Fruit fly (Drosophila melanogaster): Measurements from ENCODE around the gene IKKepsilon.

The IKKepsilon gene

dm6 chr2L:20645394-20645869, 30.4 kb upstream of the IKKepsilon start, which contains the start of the genes phr6-4 and CG2608 (continued):
- TF ChIP-seq CG6792 (GFP tag; optimal IDR thresholded peaks at IDR 0.05) (peak; percentile 91), CG8632 (GFP tag; optimal IDR thresholded peaks at IDR 0.05) (peak; percentile 93), cyc (GFP tag; optimal IDR thresholded peaks at IDR 0.05) (peak; percentile 92), esn (GFP tag; optimal IDR thresholded peaks at IDR 0.05) (peak; percentile 96), OdsH (GFP tag; optimal IDR thresholded peaks at IDR 0.05) (peak; percentile 95), Ets96B (tag; optimal IDR thresholded peaks at IDR 0.05) (peak; percentile 93), fkh (GFP tag; optimal IDR thresholded peaks at IDR 0.05) (peak; percentile 89), achi (GFP tag; optimal IDR thresholded peaks at IDR 0.05) (peak; percentile 94)

DNA sequence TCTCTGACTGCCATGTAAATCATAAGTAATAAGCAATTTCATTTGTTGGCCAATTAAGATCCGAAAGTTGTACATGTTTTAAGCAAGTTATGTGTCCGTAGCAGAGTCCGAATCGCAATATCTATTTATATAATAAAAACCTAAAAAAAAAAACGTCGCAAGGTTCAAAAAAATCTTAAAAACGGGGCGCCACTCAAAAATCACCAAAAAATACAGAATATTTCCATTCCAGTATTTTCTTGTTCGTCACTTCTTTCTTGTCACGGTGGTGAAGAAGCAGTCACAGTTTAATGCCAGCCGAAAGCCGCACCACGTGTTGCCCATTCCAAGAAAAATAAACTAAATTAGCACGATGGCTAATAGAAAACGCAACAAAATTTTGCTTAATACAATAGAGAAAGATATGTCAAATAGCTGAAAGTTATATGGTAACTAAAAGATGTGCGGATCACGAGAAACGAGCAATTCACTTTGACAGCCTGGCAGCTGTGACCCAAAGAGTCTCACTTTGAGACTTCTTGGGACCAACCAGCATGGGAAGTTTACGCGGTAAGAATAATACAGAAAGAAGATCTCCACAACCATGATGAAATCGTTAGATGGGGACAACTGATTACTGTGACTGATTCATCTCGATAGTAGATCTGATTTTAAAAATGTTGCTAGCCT, 28.5 kb upstream of the IKKepsilon start:
- TF ChIP-seq CG11902 (GFP tag; optimal IDR thresholded peaks at IDR 0.05) (no peak), Eip78C (GFP tag) (peak; percentile 48), CG11294 (GFP tag; IDR thresholded peaks at IDR 0.05) (no peak), svp (GFP tag) (peak; percentile 63), CG16779 (tag; optimal IDR thresholded peaks at IDR 0.05) (no peak), ss (GFP tag; optimal IDR thresholded peaks at IDR 0.05) (no peak), Eip93F (GFP tag; optimal IDR thresholded peaks at IDR 0.05) (no peak), Ets96B (tag; optimal IDR thresholded peaks at IDR 0.05) (no peak), Smox (GFP tag; optimal IDR thresholded peaks at IDR 0.05) (no peak), esn (GFP tag; optimal IDR thresholded peaks at IDR 0.05) (peak; percentile 7), fd59A (GFP tag; optimal IDR thresholded peaks at IDR 0.05) (no peak), topi (GFP tag; optimal IDR thresholded peaks at IDR 0.05) (no peak), CG6808 (GFP tag; optimal IDR thresholded peaks at IDR 0.05) (no peak), CG7368 (GFP tag; optimal IDR thresholded peaks at IDR 0.05) (no peak), fkh (GFP tag; optimal IDR thresholded peaks at IDR 0.05) (peak; percentile 38), salr (GFP tag; optimal IDR thresholded peaks at IDR 0.05) (no peak), spab (GFP tag; optimal IDR thresholded peaks at IDR 0.05) (no peak)

- TF ChIP-seq Blimp-1 (GFP tag; optimal IDR thresholded peaks at IDR 0.05), result no peak
- no peak for TF ChIP-seq fd59A (GFP tag; optimal IDR thresholded peaks at IDR 0.05)
- TF ChIP-seq ss (GFP tag; optimal IDR thresholded peaks at IDR 0.05), result no peak
- no peak for TF ChIP-seq Sox14 (GFP tag; optimal IDR thresholded peaks at IDR 0.05)
- no peak for TF ChIP-seq vri (GFP tag; optimal IDR thresholded peaks at IDR 0.05)
- TF ChIP-seq Eip78C (GFP tag), result no peak
These were observed 27.2 kb upstream of the IKKepsilon start, which contains the start of gene CG18810 for dm6 chr2L:20648612-20649011. Gene CG18810, plus strand, starts transcription at chr2L:20648912.

dm6 chr2L:20649891-20650290, 26.0 kb upstream of the IKKepsilon start, which contains the start of gene CG2611:
Gene CG2611, plus strand, starts transcription at chr2L:20650189.
- peak; percentile 35; the same call in 1 of the 2 replicates for TF ChIP-seq CG15336 (GFP tag; IDR thresholded peaks at IDR 0.05)
- no peak for TF ChIP-seq CG9139 (GFP tag; optimal IDR thresholded peaks at IDR 0.05)
- no peak for TF ChIP-seq fd85E (GFP tag; optimal IDR thresholded peaks at IDR 0.05)
- no peak for TF ChIP-seq CG8319 (GFP tag; optimal IDR thresholded peaks at IDR 0.05)
- TF ChIP-seq Blimp-1 (GFP tag; optimal IDR thresholded peaks at IDR 0.05), result no peak
- no peak for TF ChIP-seq net (GFP tag; optimal IDR thresholded peaks at IDR 0.05)
- no peak for TF ChIP-seq CG10669 (GFP tag; optimal IDR thresholded peaks at IDR 0.05)
- TF ChIP-seq eg (GFP tag; IDR thresholded peaks at IDR 0.05), result 0 out of 3 replicates have a peak, but pooled peaks have one; percentile 30
- peak; percentile 59; the same call in 2 of the 3 replicates for TF ChIP-seq CG6163 (GFP tag; IDR thresholded peaks at IDR 0.05)
- TF ChIP-seq Ets96B (tag; optimal IDR thresholded peaks at IDR 0.05), result peak; percentile 35
- TF ChIP-seq acj6 (GFP tag; optimal IDR thresholded peaks at IDR 0.05), result peak; percentile 53
- peak; percentile 65 for TF ChIP-seq CG31627 (GFP tag; optimal IDR thresholded peaks at IDR 0.05)
- no peak for TF ChIP-seq Hr38 (GFP tag; optimal IDR thresholded peaks at IDR 0.05)
- TF ChIP-seq CG11902 (GFP tag; optimal IDR thresholded peaks at IDR 0.05), result peak; percentile 2
- peak; percentile 78 for TF ChIP-seq Sox14 (GFP tag; optimal IDR thresholded peaks at IDR 0.05)
- TF ChIP-seq svp (GFP tag), result peak; percentile 61
- TF ChIP-seq fkh (GFP tag; optimal IDR thresholded peaks at IDR 0.05), result peak; percentile 96
- no peak for TF ChIP-seq CG7368 (GFP tag; optimal IDR thresholded peaks at IDR 0.05)
- TF ChIP-seq cyc (GFP tag; optimal IDR thresholded peaks at IDR 0.05), result peak; percentile 51
- TF ChIP-seq achi (GFP tag; optimal IDR thresholded peaks at IDR 0.05), result peak; percentile 48
- TF ChIP-seq Hr39 (GFP tag; optimal IDR thresholded peaks at IDR 0.05), result peak; percentile 62
- peak; percentile 66 for TF ChIP-seq esn (GFP tag; optimal IDR thresholded peaks at IDR 0.05)
- TF ChIP-seq Eip78C (GFP tag), result no peak
- TF ChIP-seq CG3032 (tag; optimal IDR thresholded peaks at IDR 0.05), result peak; percentile 41
- peak; percentile 48 for TF ChIP-seq topi (GFP tag; optimal IDR thresholded peaks at IDR 0.05)
- peak; percentile 60 for TF ChIP-seq lz (GFP tag; optimal IDR thresholded peaks at IDR 0.05)

Data from whole organism, prepupa.